Worm (Caenorhabditis elegans) whole organism, L4/young adult: Measurements from ENCODE around the gene Y38H8A.4.
"Not testable (repeated sequence)": the region's sequence is repeated elsewhere in the genome, so short reads cannot be mapped to it uniquely, and the experiment has no call there.

Experiments used
- W03F9.2 ChIP-seq: fragments of 150-350 bp; optimal IDR thresholded peaks from 2 replicates; lab custom pipeline; 2014; ENCODE audit warnings: missing biosample characterization, missing genetic modification characterization
- dao-5 ChIP-seq: sonication (generic microtip); optimal IDR thresholded peaks from 2 replicates; lab custom pipeline; 2016; ENCODE audit warnings: missing genotype, missing genetic modification characterization, moderate library complexity, missing compliant biosample characterization
- him-1 ChIP-seq: sonication (generic microtip); optimal IDR thresholded peaks from 2 replicates; lab custom pipeline; 2016; ENCODE audit warnings: missing genotype, missing genetic modification reagents, missing genetic modification characterization, missing compliant biosample characterization

Gene Y38H8A.4

DNA sequence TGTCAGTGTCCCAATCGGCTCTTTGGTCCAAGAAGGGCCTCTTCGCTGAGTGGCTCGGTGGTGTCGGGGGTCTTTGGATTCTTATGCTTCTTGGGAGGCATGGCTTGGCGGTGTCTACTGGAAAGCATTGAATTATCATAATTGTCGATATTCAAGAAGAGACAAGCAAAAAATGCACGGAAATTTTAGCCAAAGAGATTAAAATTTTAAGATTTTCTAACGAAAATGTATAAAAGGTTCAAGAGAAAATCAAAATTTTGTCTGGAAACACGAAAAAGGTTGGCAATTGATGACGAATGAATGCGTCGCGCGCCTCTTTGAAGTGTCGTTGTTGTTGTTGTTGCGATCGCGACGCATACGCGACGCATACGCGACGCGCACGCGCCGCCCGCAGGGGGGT, 11.3 kb downstream of the Y38H8A.4 start, which contains the start of gene Y38H8A.12:
Y38H8A.12 (minus strand) TSS at position 101 of the 400 bp plus-strand sequence.
- TF ChIP-seq dao-5 (tag; lab: Kevin White, UChicago) (no peak), him-1 (no peak), W03F9.2 (tag; lab: Kevin White, UChicago) (no peak)

ce11 chrIV:13458237-13458636, 13.9 kb downstream of the Y38H8A.4 start:
- TF ChIP-seq him-1 (no peak), dao-5 (tag; lab: Kevin White, UChicago) (no peak), W03F9.2 (tag; lab: Kevin White, UChicago) (no peak)

ce11 chrIV:13456893-13457292, 15.3 kb downstream of the Y38H8A.4 start:
- no peak for TF ChIP-seq dao-5 (tag; lab: Kevin White, UChicago)
- no peak for TF ChIP-seq him-1
- no peak for TF ChIP-seq W03F9.2 (tag; lab: Kevin White, UChicago)

DNA sequence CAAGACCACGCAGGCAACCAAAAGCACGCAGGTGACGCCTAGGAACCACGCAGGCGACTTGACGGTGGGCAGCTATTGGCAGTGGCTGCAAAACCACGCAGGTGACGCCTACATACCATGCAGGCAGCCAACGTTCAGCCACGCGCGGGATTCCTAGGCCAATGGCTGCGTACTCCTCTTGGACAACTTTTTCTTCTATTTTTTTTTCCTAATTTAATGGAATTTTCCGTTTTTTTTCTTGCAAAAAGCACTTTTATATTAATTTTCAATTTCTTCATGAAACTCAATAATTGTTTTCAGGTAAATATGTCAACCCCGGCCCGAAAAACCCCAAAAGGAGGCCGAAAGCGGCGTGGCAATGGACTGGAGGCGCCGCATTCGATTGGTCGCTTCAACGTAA, 17.0 kb downstream of the Y38H8A.4 start, which contains the start of gene Y38H8A.7:
Y38H8A.7 (plus strand) TSS at position 301 of the 400 bp plus-strand sequence.
- not testable (repeated sequence) for TF ChIP-seq him-1; W03F9.2 (tag; lab: Kevin White, UChicago); dao-5 (tag; lab: Kevin White, UChicago)

- no peak for TF ChIP-seq him-1
- TF ChIP-seq dao-5 (tag; lab: Kevin White, UChicago): no peak
- no peak for TF ChIP-seq W03F9.2 (tag; lab: Kevin White, UChicago)
Observed at ce11 chrIV:13454698-13455097, 17.5 kb downstream of the Y38H8A.4 start, which contains the start of gene uso-1. Gene uso-1, minus strand, starts transcription at chrIV:13454798.

DNA sequence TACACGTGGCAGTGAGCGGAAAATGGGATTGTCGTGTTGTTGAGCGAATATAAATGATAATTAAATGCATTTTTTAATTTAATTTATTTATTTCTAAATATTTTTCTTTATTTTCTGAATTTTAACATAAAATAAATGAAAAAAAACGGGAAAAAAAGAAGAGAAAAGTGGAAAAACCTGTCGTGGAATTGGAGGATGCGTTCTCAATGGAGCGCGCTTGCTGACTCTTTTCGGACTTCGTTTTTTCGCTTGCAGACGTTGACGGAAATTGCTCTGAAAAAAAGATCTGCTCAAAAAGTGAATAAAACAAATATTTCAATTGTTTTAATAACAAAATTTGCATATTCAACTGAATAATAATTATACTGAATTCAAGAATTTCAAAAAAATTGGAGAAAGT, 18.7 kb downstream of the Y38H8A.4 start:
- TF ChIP-seq W03F9.2 (tag; lab: Kevin White, UChicago) (no peak), him-1 (no peak), dao-5 (tag; lab: Kevin White, UChicago) (no peak)

DNA sequence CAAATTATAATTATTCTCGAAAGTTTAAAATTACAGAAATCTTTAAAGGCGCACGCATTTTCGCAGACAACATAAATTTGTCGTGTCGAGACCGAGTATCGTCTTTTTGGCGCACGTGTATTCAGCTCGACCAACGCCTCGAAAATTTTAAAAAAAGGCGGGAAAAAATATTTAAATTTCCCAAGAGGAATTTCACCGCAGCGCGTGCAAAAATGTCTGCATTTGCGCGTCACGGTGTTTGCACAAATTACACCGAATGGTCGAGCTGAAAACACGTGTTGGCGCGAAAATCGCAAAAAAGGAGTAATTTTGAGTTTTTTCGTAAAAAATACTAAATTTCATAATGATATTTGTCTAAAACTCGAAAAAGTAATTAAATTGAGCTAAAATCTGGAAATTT, 21.4 kb downstream of the Y38H8A.4 start:
- TF ChIP-seq him-1 (no peak), W03F9.2 (tag; lab: Kevin White, UChicago) (no peak), dao-5 (tag; lab: Kevin White, UChicago) (no peak)

DNA sequence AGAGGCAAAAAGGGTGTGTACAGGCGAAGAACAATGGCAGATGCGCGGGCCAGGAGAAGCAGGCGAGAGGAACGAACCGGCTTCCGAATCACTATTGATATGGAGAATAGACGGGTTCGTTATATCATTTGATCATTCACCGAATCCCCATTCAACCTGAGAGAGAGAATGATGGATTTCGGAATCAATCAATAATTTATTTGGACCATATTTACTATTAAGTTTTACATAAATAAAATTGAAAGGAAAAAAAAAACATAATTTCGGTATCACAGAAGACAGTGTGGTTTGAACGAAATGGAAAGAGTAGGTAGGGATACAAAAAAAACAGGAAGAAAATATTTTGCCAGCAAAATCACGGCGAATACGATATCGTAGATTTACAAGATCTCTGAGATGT, 26.9 kb downstream of the Y38H8A.4 start, which contains the start of gene mam-3:
mam-3 (minus strand) TSS at position 101 of the 400 bp plus-strand sequence.
- no peak for TF ChIP-seq W03F9.2 (tag; lab: Kevin White, UChicago)
- no peak for TF ChIP-seq him-1
- no peak for TF ChIP-seq dao-5 (tag; lab: Kevin White, UChicago)

ce11 chrIV:13433904-13434303, 38.3 kb downstream of the Y38H8A.4 start, which contains the start of gene K09B11.5:
Gene K09B11.5, minus strand, starts transcription at chrIV:13434004.
- not testable (repeated sequence) for TF ChIP-seq dao-5 (tag; lab: Kevin White, UChicago); W03F9.2 (tag; lab: Kevin White, UChicago); him-1

ce11 chrIV:13429240-13429639, 42.9 kb downstream of the Y38H8A.4 start, which contains the start of gene K09B11.4:
Gene K09B11.4, plus strand, starts transcription at chrIV:13429540.
- TF ChIP-seq dao-5 (tag; lab: Kevin White, UChicago) (no peak), W03F9.2 (tag; lab: Kevin White, UChicago) (no peak), him-1 (no peak)

DNA sequence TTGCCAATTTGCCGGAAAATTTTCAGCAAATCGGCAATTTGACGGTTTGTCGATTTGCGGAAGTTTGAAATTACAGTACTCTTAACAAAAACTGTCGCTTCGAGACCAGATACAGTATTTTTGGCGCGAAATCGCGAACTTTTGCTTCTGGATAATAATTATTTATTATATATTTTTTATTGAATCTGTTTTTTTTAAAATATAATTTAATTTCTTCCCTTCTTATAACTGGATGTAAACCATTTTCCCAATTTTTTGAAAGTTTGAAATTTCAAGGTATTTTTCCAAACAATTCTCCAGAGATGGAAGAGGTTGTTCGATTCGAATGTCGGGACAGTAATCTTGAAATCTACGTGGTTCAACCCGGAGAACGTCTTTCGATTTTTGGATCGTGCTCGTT, 50.0 kb downstream of the Y38H8A.4 start, which contains the start of gene nol-9:
nol-9 (plus strand) TSS at position 301 of the 400 bp plus-strand sequence.
- no peak for TF ChIP-seq dao-5 (tag; lab: Kevin White, UChicago)
- TF ChIP-seq him-1: no peak
- TF ChIP-seq W03F9.2 (tag; lab: Kevin White, UChicago): no peak
